Fruit fly (Drosophila melanogaster) whole organism, embryonic: ENCODE measurements around the gene Ptp10D.

Experiments used
- Aef1 ChIP-seq: fragments of 200-800 bp; sonication (Bioruptor generic); IDR thresholded peaks from 3 replicates; pipeline ENCODE4 v1.3.6; 2022; ENCODE audit warnings: missing biosample characterization, missing genetic modification characterization
- CG11504 ChIP-seq: fragments of 200-800 bp; sonication (Bioruptor generic); optimal IDR thresholded peaks from 3 replicates; lab custom pipeline; 2019; ENCODE audit warnings: missing biosample characterization, mild to moderate bottlenecking, missing genetic modification characterization, moderate library complexity
- CG1233 ChIP-seq: fragments of 200-800 bp; sonication (Bioruptor generic); optimal IDR thresholded peaks from 4 replicates; lab custom pipeline; 2018; ENCODE audit warnings: missing biosample characterization, mild to moderate bottlenecking, missing genetic modification characterization
- CG12659 ChIP-seq: fragments of 200-800 bp; sonication (Bioruptor generic); optimal IDR thresholded peaks from 3 replicates; lab custom pipeline; 2017; ENCODE audit warnings: mild to moderate bottlenecking, missing biosample characterization, missing genetic modification reagents, missing genetic modification characterization
- CG13123 ChIP-seq: fragments of 200-800 bp; sonication (Bioruptor generic); optimal IDR thresholded peaks from 2 replicates; lab custom pipeline; 2016; ENCODE audit warnings: missing biosample characterization, missing genetic modification characterization
- CG14667 ChIP-seq: fragments of 200-800 bp; sonication (Bioruptor generic); IDR thresholded peaks from 2 replicates; pipeline ENCODE4 v1.3.6; 2022; ENCODE audit warnings: missing biosample characterization, missing genetic modification characterization
- CG1602 ChIP-seq: fragments of 200-800 bp; sonication (Bioruptor generic); optimal IDR thresholded peaks from 3 replicates; lab custom pipeline; 2016; ENCODE audit warnings: missing biosample characterization, missing genetic modification characterization
- CG1832 ChIP-seq: fragments of 200-800 bp; sonication (Bioruptor generic); optimal IDR thresholded peaks from 2 replicates; lab custom pipeline; 2017; ENCODE audit warnings: missing biosample characterization, mild to moderate bottlenecking, missing genetic modification characterization, inconsistent platforms
- CG2129 ChIP-seq: fragments of 200-800 bp; sonication (Bioruptor generic); IDR thresholded peaks from 2 replicates; pipeline ENCODE4 v1.3.6; 2022; ENCODE audit warnings: missing biosample characterization, missing genetic modification characterization; ENCODE audit not compliant: partially characterized antibody
- CG30020 ChIP-seq: fragments of 200-800 bp; optimal IDR thresholded peaks from 2 replicates; lab custom pipeline; 2019; ENCODE audit warnings: missing biosample characterization, mild to moderate bottlenecking, missing genetic modification characterization, moderate library complexity
- CG31388 ChIP-seq: fragments of 200-800 bp; sonication (Bioruptor generic); optimal IDR thresholded peaks from 2 replicates; lab custom pipeline; 2016; ENCODE audit warnings: missing biosample characterization, missing genetic modification characterization
- CG3407 ChIP-seq: fragments of 200-800 bp; sonication (Bioruptor generic); optimal IDR thresholded peaks from 2 replicates; lab custom pipeline; 2018; ENCODE audit warnings: missing biosample characterization, mild to moderate bottlenecking, missing genetic modification characterization
- CG3838 ChIP-seq: fragments of 200-800 bp; sonication (Bioruptor generic); optimal IDR thresholded peaks from 3 replicates; lab custom pipeline; 2016; ENCODE audit warnings: missing biosample characterization, missing genetic modification characterization
- CG42726 ChIP-seq: fragments of 200-800 bp; sonication (Bioruptor generic); IDR thresholded peaks from 2 replicates; pipeline ENCODE4 v1.3.6; 2022; ENCODE audit warnings: missing biosample characterization, missing genetic modification characterization; ENCODE audit not compliant: partially characterized antibody
- CG4617 ChIP-seq: fragments of 200-800 bp; sonication (Bioruptor generic); optimal IDR thresholded peaks from 3 replicates; lab custom pipeline; 2016; ENCODE audit warnings: missing biosample characterization, missing genetic modification characterization, borderline replicate concordance
- CG4820 ChIP-seq: fragments of 200-800 bp; sonication (Bioruptor generic); optimal IDR thresholded peaks from 3 replicates; lab custom pipeline; 2016; ENCODE audit warnings: missing biosample characterization, missing genetic modification characterization
- CG6175 ChIP-seq: fragments of 200-800 bp; sonication (Bioruptor generic); IDR thresholded peaks from 3 replicates; pipeline ENCODE4 v1.3.6; 2022; ENCODE audit warnings: missing biosample characterization, missing genetic modification characterization
- CG6654 ChIP-seq: fragments of 200-800 bp; sonication (Bioruptor generic); optimal IDR thresholded peaks from 2 replicates; lab custom pipeline; 2017; ENCODE audit warnings: missing biosample characterization, mild to moderate bottlenecking, missing genetic modification characterization
- CG7357 ChIP-seq: fragments of 200-800 bp; sonication (Bioruptor generic); IDR thresholded peaks from 3 replicates; pipeline ENCODE4 v1.3.6; 2022; ENCODE audit warnings: missing biosample characterization, missing genetic modification characterization
- CG7839 ChIP-seq: fragments of 200-800 bp; sonication (Bioruptor generic); optimal IDR thresholded peaks from 3 replicates; lab custom pipeline; 2018; ENCODE audit warnings: missing biosample characterization, mild to moderate bottlenecking, missing genetic modification characterization, moderate library complexity
- CG8281 ChIP-seq: fragments of 200-800 bp; sonication (Bioruptor generic); optimal IDR thresholded peaks from 2 replicates; lab custom pipeline; 2018; ENCODE audit warnings: missing biosample characterization, mild to moderate bottlenecking, missing genetic modification characterization, moderate library complexity
- Chrac-16 ChIP-seq: fragments of 200-800 bp; sonication (Bioruptor generic); optimal IDR thresholded peaks from 3 replicates; lab custom pipeline; 2016; ENCODE audit warnings: missing biosample characterization, missing genetic modification characterization
- Dip2 ChIP-seq: fragments of 200-800 bp; sonication (Bioruptor generic); IDR thresholded peaks from 2 replicates; pipeline ENCODE4 v1.3.6; 2022; ENCODE audit warnings: missing biosample characterization, missing genetic modification characterization
- Dip3 ChIP-seq: fragments of 200-800 bp; sonication (Bioruptor generic); optimal IDR thresholded peaks from 3 replicates; lab custom pipeline; 2016; ENCODE audit warnings: missing biosample characterization, missing genetic modification characterization
- Ets97D ChIP-seq: fragments of 200-800 bp; sonication (Bioruptor generic); optimal IDR thresholded peaks from 3 replicates; lab custom pipeline; 2016; ENCODE audit warnings: missing biosample characterization, missing genetic modification characterization
- Gug ChIP-seq: fragments of 200-800 bp; sonication (Bioruptor generic); IDR thresholded peaks from 4 replicates; pipeline ENCODE4 v1.3.6; 2022; ENCODE audit warnings: missing biosample characterization, missing genetic modification characterization
- H2.0 ChIP-seq: fragments of 200-800 bp; sonication (Bioruptor generic); IDR thresholded peaks from 2 replicates; pipeline ENCODE4 v1.3.6; 2022; ENCODE audit warnings: missing biosample characterization, missing genetic modification characterization
- Lim3 ChIP-seq: fragments of 200-800 bp; sonication (Bioruptor generic); IDR thresholded peaks from 2 replicates; pipeline ENCODE4 v1.3.6; 2022; ENCODE audit warnings: missing biosample characterization, missing genetic modification characterization
- Mrtf ChIP-seq: fragments of 200-800 bp; sonication (Bioruptor generic); IDR thresholded peaks from 3 replicates; pipeline ENCODE4 v1.3.6; 2022; ENCODE audit warnings: missing biosample characterization, missing genetic modification characterization
- Nf-YC ChIP-seq: fragments of 200-800 bp; optimal IDR thresholded peaks from 3 replicates; lab custom pipeline; 2019; ENCODE audit warnings: missing biosample characterization, mild to moderate bottlenecking, missing genetic modification characterization, moderate library complexity
- NfI ChIP-seq: fragments of 200-800 bp; sonication (Bioruptor generic); optimal IDR thresholded peaks from 3 replicates; lab custom pipeline; 2018; ENCODE audit warnings: missing biosample characterization, mild to moderate bottlenecking, missing genetic modification characterization, moderate library complexity
- Oaz ChIP-seq: fragments of 200-800 bp; sonication (Bioruptor generic); IDR thresholded peaks from 2 replicates; pipeline ENCODE4 v1.3.6; 2022; ENCODE audit warnings: missing biosample characterization, missing genetic modification characterization
- Pdp1 ChIP-seq, 2 experiments: fragments of 200-800 bp; sonication (Bioruptor generic); optimal IDR thresholded peaks; 3 replicates each; lab custom pipeline; 2016; ENCODE audit warnings: missing biosample characterization in 2 of 2, missing genetic modification characterization in 2 of 2, mild to moderate bottlenecking in 1 of 2, moderate library complexity in 1 of 2
- Poxn ChIP-seq: fragments of 200-800 bp; sonication (Bioruptor generic); IDR thresholded peaks from 2 replicates; pipeline ENCODE4 v1.3.6; 2022; ENCODE audit warnings: missing biosample characterization, missing genetic modification characterization
- abd-A ChIP-seq: fragments of 200-800 bp; sonication (Bioruptor generic); optimal IDR thresholded peaks from 3 replicates; lab custom pipeline; 2019; ENCODE audit warnings: missing biosample characterization, mild to moderate bottlenecking, missing genetic modification characterization, moderate library complexity
- ash1 ChIP-seq: fragments of 200-800 bp; sonication (Bioruptor generic); optimal IDR thresholded peaks from 2 replicates; lab custom pipeline; 2018; ENCODE audit warnings: missing biosample characterization, mild to moderate bottlenecking, missing genetic modification characterization
- bsh ChIP-seq, 2 experiments: fragments of 200-800 bp; sonication (Bioruptor generic); optimal IDR thresholded peaks; 2 replicates each; lab custom pipeline; 2017 to 2018; ENCODE audit warnings: mild to moderate bottlenecking in 2 of 2, missing biosample characterization in 2 of 2, missing genetic modification characterization in 2 of 2, moderate library complexity in 1 of 2
- corto ChIP-seq: fragments of 200-800 bp; sonication (Bioruptor generic); optimal IDR thresholded peaks from 2 replicates; lab custom pipeline; 2016; ENCODE audit warnings: missing biosample characterization, mild to moderate bottlenecking, missing genetic modification characterization, moderate library complexity
- da ChIP-seq: fragments of 200-800 bp; sonication (Bioruptor generic); optimal IDR thresholded peaks from 2 replicates; lab custom pipeline; 2016; ENCODE audit warnings: missing biosample characterization, missing genetic modification characterization
- danr ChIP-seq: fragments of 200-800 bp; sonication (Bioruptor generic); IDR thresholded peaks from 2 replicates; pipeline ENCODE4 v1.3.6; 2022; ENCODE audit warnings: missing biosample characterization, missing genetic modification characterization
- dimm ChIP-seq: fragments of 200-800 bp; sonication (Bioruptor generic); IDR thresholded peaks from 2 replicates; pipeline ENCODE4 v1.3.6; 2022; ENCODE audit warnings: missing biosample characterization, missing genetic modification characterization
- eve ChIP-seq, 2 experiments: fragments of >200 bp; optimal IDR thresholded peaks; 2 replicates each; lab custom pipeline; 2017; ENCODE audit warnings: missing biosample characterization in 2 of 2, missing genetic modification characterization in 2 of 2
- inv ChIP-seq: fragments of 200-800 bp; sonication (Bioruptor generic); IDR thresholded peaks from 2 replicates; pipeline ENCODE4 v1.3.6; 2022; ENCODE audit warnings: missing biosample characterization, missing genetic modification characterization; ENCODE audit not compliant: partially characterized antibody
- odd ChIP-seq: fragments of 200-800 bp; sonication (Bioruptor generic); optimal IDR thresholded peaks from 2 replicates; lab custom pipeline; 2017; ENCODE audit warnings: missing biosample characterization, mild to moderate bottlenecking, missing genetic modification characterization
- pita ChIP-seq: fragments of 200-800 bp; sonication (Bioruptor generic); optimal IDR thresholded peaks from 2 replicates; lab custom pipeline; 2017; ENCODE audit warnings: missing biosample characterization, mild to moderate bottlenecking, missing genetic modification characterization
- sd ChIP-seq: fragments of 200-800 bp; sonication (Bioruptor generic); optimal IDR thresholded peaks from 3 replicates; lab custom pipeline; 2018; ENCODE audit warnings: missing biosample characterization, mild to moderate bottlenecking, missing genetic modification characterization, moderate library complexity
- seq ChIP-seq: fragments of 200-800 bp; sonication (Bioruptor generic); IDR thresholded peaks from 2 replicates; pipeline ENCODE4 v1.3.6; 2022; ENCODE audit warnings: missing biosample characterization, missing genetic modification characterization
- vvl ChIP-seq: fragments of 200-800 bp; sonication (Bioruptor generic); IDR thresholded peaks from 2 replicates; pipeline ENCODE4 v1.3.6; 2022; ENCODE audit warnings: missing biosample characterization, missing genetic modification characterization
- wek ChIP-seq: fragments of 200-800 bp; sonication (Bioruptor generic); optimal IDR thresholded peaks from 3 replicates; lab custom pipeline; 2018; ENCODE audit warnings: missing biosample characterization, mild to moderate bottlenecking, missing genetic modification characterization, moderate library complexity
- zen2 ChIP-seq: fragments of 200-800 bp; sonication (Bioruptor generic); IDR thresholded peaks from 3 replicates; pipeline ENCODE4 v1.3.6; 2022; ENCODE audit warnings: missing biosample characterization, missing genetic modification characterization; ENCODE audit not compliant: partially characterized antibody
- zf30C ChIP-seq: fragments of 200-800 bp; sonication (Bioruptor generic); optimal IDR thresholded peaks from 3 replicates; lab custom pipeline; 2018; ENCODE audit warnings: missing biosample characterization, mild to moderate bottlenecking, missing genetic modification characterization

Ptp10D gene

dm6 chrX:11716731-11717326, 95.0 kb downstream of the Ptp10D start, which contains the start of gene prtp (continued):
- TF ChIP-seq CG4820 (GFP tag; lab: Kevin White, UChicago): no peak
- TF ChIP-seq inv (GFP tag; lab: Robert Waterston, UW): peak; percentile 8; the same call in 1 of the 2 replicates
- TF ChIP-seq CG1233 (GFP tag; lab: Kevin White, UChicago): no peak
- TF ChIP-seq Nf-YC (tag; lab: Kevin White, UChicago): no peak
- TF ChIP-seq da (GFP tag; lab: Kevin White, UChicago): no peak
- no peak for TF ChIP-seq CG30020 (tag; lab: Kevin White, UChicago)
- no peak for TF ChIP-seq H2.0
- TF ChIP-seq zf30C (GFP tag; lab: Kevin White, UChicago): no peak
- TF ChIP-seq vvl: no peak
- TF ChIP-seq Oaz (GFP tag; lab: Robert Waterston, UW): no peak
- TF ChIP-seq Aef1: no peak; the same call in 2 of the 3 replicates
- no peak for TF ChIP-seq odd (GFP tag; lab: Kevin White, UChicago)
- no peak for TF ChIP-seq Mrtf (GFP tag; lab: Robert Waterston, UW)
- TF ChIP-seq CG7839: no peak
- TF ChIP-seq danr (GFP tag; lab: Robert Waterston, UW): no peak
- no peak for TF ChIP-seq ash1 (GFP tag; lab: Kevin White, UChicago)
- no peak for TF ChIP-seq seq (GFP tag; lab: Robert Waterston, UW)
- no peak for TF ChIP-seq sd (tag; lab: Kevin White, UChicago)
- TF ChIP-seq CG31388: no peak
- TF ChIP-seq Gug (GFP tag; lab: Robert Waterston, UW): no peak
- TF ChIP-seq NfI: no peak
- TF ChIP-seq corto (GFP tag; lab: Kevin White, UChicago): peak; percentile 37
- no peak for TF ChIP-seq CG42726
- TF ChIP-seq Chrac-16 (GFP tag; lab: Kevin White, UChicago): peak; percentile 34
- no peak for TF ChIP-seq Lim3
- TF ChIP-seq CG4617 (GFP tag; lab: Kevin White, UChicago): no peak
- TF ChIP-seq Dip2 (GFP tag; lab: Robert Waterston, UW): no peak
- TF ChIP-seq wek (GFP tag; lab: Kevin White, UChicago): no peak
- no peak for TF ChIP-seq CG11504 (tag; lab: Kevin White, UChicago)
- TF ChIP-seq CG14667 (GFP tag; lab: Robert Waterston, UW): no peak
- TF ChIP-seq bsh (GFP tag; optimal IDR thresholded peaks at IDR 0.05; lab: Kevin White, UChicago): peak in 1 of 2 experiments; percentile 21
- TF ChIP-seq pita (GFP tag; lab: Kevin White, UChicago): no peak
- TF ChIP-seq CG6654: no peak
- TF ChIP-seq Ets97D (GFP tag; lab: Kevin White, UChicago): peak; percentile 67
- no peak for TF ChIP-seq CG2129
- no peak for TF ChIP-seq abd-A (tag; lab: Kevin White, UChicago)
- TF ChIP-seq CG12659 (GFP tag; lab: Kevin White, UChicago): peak; percentile 23
- TF ChIP-seq CG7357: no peak
- no peak for TF ChIP-seq CG3407 (GFP tag; lab: Kevin White, UChicago)
- TF ChIP-seq Poxn (GFP tag; lab: Robert Waterston, UW): no peak
- TF ChIP-seq CG1602: no peak
- TF ChIP-seq dimm (GFP tag; lab: Robert Waterston, UW): no peak
- no peak for TF ChIP-seq zen2 (GFP tag; lab: Robert Waterston, UW)
- no peak for TF ChIP-seq CG8281 (tag; lab: Kevin White, UChicago)
- TF ChIP-seq Pdp1 (GFP tag; optimal IDR thresholded peaks at IDR 0.05; lab: Kevin White, UChicago): no peak
- TF ChIP-seq CG3838 (GFP tag; lab: Kevin White, UChicago): no peak
- no peak for TF ChIP-seq CG6175 (GFP tag; lab: Robert Waterston, UW)
- TF ChIP-seq eve (GFP tag; optimal IDR thresholded peaks at IDR 0.05; lab: Kevin White, UChicago): no peak
- TF ChIP-seq Dip3 (GFP tag; lab: Kevin White, UChicago): no peak
- no peak for TF ChIP-seq CG1832 (GFP tag; lab: Kevin White, UChicago)
- no peak for TF ChIP-seq CG13123 (GFP tag; lab: Kevin White, UChicago)
